Fruit fly (Drosophila melanogaster) whole organism, embryonic: ENCODE results near the gene CG14965.

Experiments
- CG10565 ChIP-seq: fragments of 200-800 bp; sonication (Bioruptor generic); optimal IDR thresholded peaks from 3 replicates; lab custom pipeline; 2016; ENCODE audit warnings: missing biosample characterization, mild to moderate bottlenecking, missing genetic modification characterization
- CG11723 ChIP-seq: fragments of 200-800 bp; sonication (Bioruptor generic); optimal IDR thresholded peaks from 2 replicates; lab custom pipeline; 2017; ENCODE audit warnings: missing biosample characterization, mild to moderate bottlenecking, missing genetic modification characterization
- CG12219 ChIP-seq: fragments of 200-800 bp; sonication (Bioruptor generic); optimal IDR thresholded peaks from 3 replicates; lab custom pipeline; 2018; ENCODE audit warnings: missing biosample characterization, mild to moderate bottlenecking, missing genetic modification characterization
- CG12299 ChIP-seq: fragments of 200-800 bp; sonication (Bioruptor generic); optimal IDR thresholded peaks from 2 replicates; lab custom pipeline; 2018; ENCODE audit warnings: missing biosample characterization, mild to moderate bottlenecking, missing genetic modification characterization
- CG13296 ChIP-seq: fragments of 200-800 bp; sonication (Bioruptor generic); optimal IDR thresholded peaks from 3 replicates; lab custom pipeline; 2018; ENCODE audit warnings: missing biosample characterization, mild to moderate bottlenecking, missing genetic modification characterization
- CG14710 ChIP-seq: fragments of 200-800 bp; sonication (Bioruptor generic); optimal IDR thresholded peaks from 3 replicates; lab custom pipeline; 2019; ENCODE audit warnings: missing biosample characterization, mild to moderate bottlenecking, missing genetic modification characterization, moderate library complexity
- CG1602 ChIP-seq: fragments of 200-800 bp; sonication (Bioruptor generic); optimal IDR thresholded peaks from 3 replicates; lab custom pipeline; 2016; ENCODE audit warnings: missing biosample characterization, missing genetic modification characterization
- CG1603 ChIP-seq: fragments of 200-800 bp; sonication (Bioruptor generic); optimal IDR thresholded peaks from 2 replicates; lab custom pipeline; 2019; ENCODE audit warnings: missing biosample characterization, mild to moderate bottlenecking, missing genetic modification characterization, moderate library complexity
- CG16813 ChIP-seq: fragments of 200-800 bp; sonication (Bioruptor generic); IDR thresholded peaks from 3 replicates; pipeline ENCODE4 v1.3.6; 2022; ENCODE audit warnings: missing biosample characterization, missing genetic modification characterization; ENCODE audit not compliant: partially characterized antibody
- CG17361 ChIP-seq: fragments of 200-800 bp; sonication (Bioruptor generic); IDR thresholded peaks from 3 replicates; pipeline ENCODE4 v1.3.6; 2022; ENCODE audit warnings: missing biosample characterization, missing genetic modification characterization
- CG2116 ChIP-seq: fragments of 200-800 bp; sonication (Bioruptor generic); optimal IDR thresholded peaks from 3 replicates; lab custom pipeline; 2018; ENCODE audit warnings: missing biosample characterization, mild to moderate bottlenecking, missing genetic modification characterization
- CG2875 ChIP-seq: fragments of 200-800 bp; sonication (Bioruptor generic); optimal IDR thresholded peaks from 2 replicates; lab custom pipeline; 2017; ENCODE audit warnings: missing biosample characterization, mild to moderate bottlenecking, missing genetic modification characterization, missing genetic modification reagents
- CG31224 ChIP-seq: fragments of 200-800 bp; sonication (Bioruptor generic); IDR thresholded peaks from 2 replicates; pipeline ENCODE4 v1.3.6; 2022; ENCODE audit warnings: missing biosample characterization, missing genetic modification characterization
- CG31365 ChIP-seq: fragments of 200-800 bp; sonication (Bioruptor generic); optimal IDR thresholded peaks from 2 replicates; lab custom pipeline; 2018; ENCODE audit warnings: missing biosample characterization, mild to moderate bottlenecking, missing genetic modification characterization
- CG31388 ChIP-seq: fragments of 200-800 bp; sonication (Bioruptor generic); optimal IDR thresholded peaks from 2 replicates; lab custom pipeline; 2016; ENCODE audit warnings: missing biosample characterization, missing genetic modification characterization
- CG34224 ChIP-seq: fragments of 200-800 bp; sonication (Bioruptor generic); IDR thresholded peaks from 3 replicates; pipeline ENCODE4 v1.3.6; 2022; ENCODE audit warnings: missing biosample characterization, missing genetic modification characterization; ENCODE audit not compliant: partially characterized antibody
- CG3726 ChIP-seq: fragments of 200-800 bp; sonication (Bioruptor generic); IDR thresholded peaks from 3 replicates; pipeline ENCODE4, ENCODE4 v1.3.6; 2022; ENCODE audit warnings: missing biosample characterization, missing genetic modification characterization
- CG4730 ChIP-seq: fragments of 200-800 bp; sonication (Bioruptor generic); IDR thresholded peaks from 2 replicates; pipeline ENCODE4 v1.3.6; 2022; ENCODE audit warnings: missing biosample characterization, missing genetic modification characterization
- CG4820 ChIP-seq: fragments of 200-800 bp; sonication (Bioruptor generic); optimal IDR thresholded peaks from 3 replicates; lab custom pipeline; 2016; ENCODE audit warnings: missing biosample characterization, missing genetic modification characterization
- D19B ChIP-seq: fragments of 200-800 bp; sonication (Bioruptor generic); optimal IDR thresholded peaks from 2 replicates; lab custom pipeline; 2017; ENCODE audit warnings: missing biosample characterization, mild to moderate bottlenecking, missing genetic modification characterization
- Dip2 ChIP-seq: fragments of 200-800 bp; sonication (Bioruptor generic); IDR thresholded peaks from 2 replicates; pipeline ENCODE4 v1.3.6; 2022; ENCODE audit warnings: missing biosample characterization, missing genetic modification characterization
- Dll ChIP-seq: fragments of 200-800 bp; sonication (Bioruptor generic); IDR thresholded peaks from 4 replicates; pipeline ENCODE4 v1.3.6; 2022; ENCODE audit warnings: missing biosample characterization, missing genetic modification characterization; ENCODE audit not compliant: partially characterized antibody
- Ets97D ChIP-seq: fragments of 200-800 bp; sonication (Bioruptor generic); optimal IDR thresholded peaks from 3 replicates; lab custom pipeline; 2016; ENCODE audit warnings: missing biosample characterization, missing genetic modification characterization
- Gug ChIP-seq: fragments of 200-800 bp; sonication (Bioruptor generic); IDR thresholded peaks from 4 replicates; pipeline ENCODE4 v1.3.6; 2022; ENCODE audit warnings: missing biosample characterization, missing genetic modification characterization
- HLH4C ChIP-seq: fragments of 200-800 bp; sonication (Bioruptor generic); IDR thresholded peaks from 3 replicates; pipeline ENCODE4 v1.3.6; 2022; ENCODE audit warnings: missing biosample characterization, missing genetic modification characterization; ENCODE audit not compliant: partially characterized antibody
- HLHmδ ChIP-seq: fragments of 200-800 bp; sonication (Bioruptor generic); optimal IDR thresholded peaks from 2 replicates; lab custom pipeline; 2018; ENCODE audit warnings: missing biosample characterization, mild to moderate bottlenecking, missing genetic modification characterization, moderate library complexity
- Lim3 ChIP-seq: fragments of 200-800 bp; sonication (Bioruptor generic); IDR thresholded peaks from 2 replicates; pipeline ENCODE4 v1.3.6; 2022; ENCODE audit warnings: missing biosample characterization, missing genetic modification characterization
- Mad ChIP-seq: fragments of 200-800 bp; sonication (Bioruptor generic); optimal IDR thresholded peaks from 2 replicates; lab custom pipeline; 2016; ENCODE audit warnings: missing biosample characterization, missing genetic modification characterization
- Max ChIP-seq: fragments of 200-800 bp; sonication (Bioruptor generic); optimal IDR thresholded peaks from 2 replicates; lab custom pipeline; 2016; ENCODE audit warnings: missing biosample characterization, mild to moderate bottlenecking, missing genetic modification characterization
- NFAT ChIP-seq: fragments of 200-800 bp; sonication (Bioruptor generic); IDR thresholded peaks from 2 replicates; pipeline ENCODE4 v1.3.6; 2022; ENCODE audit warnings: missing biosample characterization, missing genetic modification characterization
- Stat92E ChIP-seq, 3 experiments: fragments of >200 bp in 2 of 3; fragments of 200-800 bp in 1 of 3; sonication (Bioruptor generic) in 1 of 3; optimal IDR thresholded peaks; 2 replicates each; lab custom pipeline; 2017 to 2019; ENCODE audit warnings: missing biosample characterization in 3 of 3, missing genetic modification characterization in 3 of 3, mild to moderate bottlenecking in 1 of 3, moderate library complexity in 1 of 3
- Trl ChIP-seq, 3 experiments: fragments of >200 bp in 2 of 3; fragments of 200-800 bp in 1 of 3; sonication (Bioruptor generic) in 1 of 3; optimal IDR thresholded peaks; 2 replicates in 1 of 3; 3 replicates in 2 of 3; lab custom pipeline; 2016 to 2017; ENCODE audit warnings: missing biosample characterization in 1 of 3, missing genetic modification characterization in 1 of 3
- YL-1 ChIP-seq: fragments of 200-800 bp; sonication (Bioruptor generic); optimal IDR thresholded peaks from 3 replicates; lab custom pipeline; 2017; ENCODE audit warnings: missing biosample characterization, mild to moderate bottlenecking, missing genetic modification characterization
- ac ChIP-seq: fragments of 200-800 bp; sonication (Bioruptor generic); optimal IDR thresholded peaks from 3 replicates; lab custom pipeline; 2017; ENCODE audit warnings: missing biosample characterization, mild to moderate bottlenecking, missing genetic modification characterization
- ap ChIP-seq: fragments of 200-800 bp; sonication (Bioruptor generic); IDR thresholded peaks from 2 replicates; pipeline ENCODE4 v1.3.6; 2022; ENCODE audit warnings: missing biosample characterization, missing genetic modification characterization
- chinmo ChIP-seq: fragments of 200-800 bp; sonication (Bioruptor generic); IDR thresholded peaks from 4 replicates; pipeline ENCODE4 v1.3.6; 2022; ENCODE audit warnings: missing biosample characterization, missing genetic modification characterization; ENCODE audit not compliant: partially characterized antibody
- crp ChIP-seq, 2 experiments: fragments of 200-800 bp; sonication (Bioruptor generic); optimal IDR thresholded peaks; 2 replicates in 1 of 2; 3 replicates in 1 of 2; lab custom pipeline; 2017; ENCODE audit warnings: missing biosample characterization in 2 of 2, missing genetic modification characterization in 2 of 2, mild to moderate bottlenecking in 1 of 2, moderate library complexity in 1 of 2
- dan ChIP-seq: fragments of 200-800 bp; sonication (Bioruptor generic); IDR thresholded peaks from 2 replicates; pipeline ENCODE4 v1.3.6; 2022; ENCODE audit warnings: missing biosample characterization, missing genetic modification characterization
- dimm ChIP-seq: fragments of 200-800 bp; sonication (Bioruptor generic); IDR thresholded peaks from 2 replicates; pipeline ENCODE4 v1.3.6; 2022; ENCODE audit warnings: missing biosample characterization, missing genetic modification characterization
- ewg ChIP-seq: fragments of 200-800 bp; sonication (Bioruptor generic); optimal IDR thresholded peaks from 3 replicates; lab custom pipeline; 2017; ENCODE audit warnings: mild to moderate bottlenecking, missing biosample characterization, missing genetic modification reagents, missing genetic modification characterization
- gsb ChIP-seq: fragments of 200-800 bp; sonication (Bioruptor generic); IDR thresholded peaks from 2 replicates; pipeline ENCODE4 v1.3.6; 2022; ENCODE audit warnings: missing biosample characterization, missing genetic modification characterization
- her ChIP-seq: fragments of 200-800 bp; sonication (Bioruptor generic); optimal IDR thresholded peaks from 2 replicates; lab custom pipeline; 2016; ENCODE audit warnings: missing biosample characterization, missing genetic modification characterization
- otp ChIP-seq: fragments of 200-800 bp; sonication (Bioruptor generic); IDR thresholded peaks from 3 replicates; pipeline ENCODE4, ENCODE4 v1.3.6; 2022; ENCODE audit warnings: missing biosample characterization, missing genetic modification characterization
- ro ChIP-seq: fragments of 200-800 bp; sonication (Bioruptor generic); IDR thresholded peaks from 2 replicates; pipeline ENCODE4 v1.3.6; 2022; ENCODE audit warnings: missing biosample characterization, missing genetic modification characterization
- sim ChIP-seq: fragments of 200-800 bp; sonication (Bioruptor generic); IDR thresholded peaks from 2 replicates; pipeline ENCODE4 v1.3.6; 2022; ENCODE audit warnings: missing biosample characterization, missing genetic modification characterization
- vvl ChIP-seq: fragments of 200-800 bp; sonication (Bioruptor generic); IDR thresholded peaks from 2 replicates; pipeline ENCODE4 v1.3.6; 2022; ENCODE audit warnings: missing biosample characterization, missing genetic modification characterization
- z ChIP-seq: fragments of 200-800 bp; sonication (Bioruptor generic); IDR thresholded peaks from 3 replicates; pipeline ENCODE4 v1.3.6; 2022; ENCODE audit warnings: missing biosample characterization, missing genetic modification characterization

CG14965 gene

dm6 chr3L:3148125-3149059, 43.9 kb downstream of the CG14965 start, which contains the start of the genes Usp5 and BtbVII:
Gene Usp5, minus strand, starts transcription at chr3L:3148358.
Gene BtbVII, plus strand, starts transcription at chr3L:3148646.
- no peak for TF ChIP-seq CG3726
- TF ChIP-seq CG2116 (GFP tag; lab: Kevin White, UChicago): peak; percentile 71
- TF ChIP-seq ac (GFP tag; lab: Kevin White, UChicago): peak; percentile 67
- 0 out of 2 replicates have a peak, but pooled peaks have one; percentile 10 for TF ChIP-seq CG31224 (GFP tag; lab: Robert Waterston, UW)
- TF ChIP-seq her (GFP tag; lab: Kevin White, UChicago): peak; percentile 74
- 0 out of 2 replicates have a peak, but pooled peaks have one; percentile 7 for TF ChIP-seq sim (GFP tag; lab: Robert Waterston, UW)
- peak; percentile 78 for TF ChIP-seq Ets97D (GFP tag; lab: Kevin White, UChicago)
- TF ChIP-seq CG4820 (GFP tag; lab: Kevin White, UChicago): peak; percentile 37
- peak; percentile 100 for TF ChIP-seq Dll (GFP tag; lab: Robert Waterston, UW)
- TF ChIP-seq chinmo (GFP tag; lab: Robert Waterston, UW): peak; percentile 99
- no peak for TF ChIP-seq Trl (optimal IDR thresholded peaks at IDR 0.05; lab: Kevin White, UChicago)
- TF ChIP-seq Trl (GFP tag; optimal IDR thresholded peaks at IDR 0.05; lab: Kevin White, UChicago): peak; percentile 67
- peak; percentile 43 for TF ChIP-seq Max (GFP tag; lab: Kevin White, UChicago)
- no peak for TF ChIP-seq Lim3
- no peak for TF ChIP-seq ap (GFP tag; lab: Robert Waterston, UW)
- TF ChIP-seq CG13296 (GFP tag; lab: Kevin White, UChicago): peak; percentile 39
- TF ChIP-seq CG1603 (tag; lab: Kevin White, UChicago): peak; percentile 83
- TF ChIP-seq CG16813 (GFP tag; lab: Robert Waterston, UW): peak; percentile 95
- peak; percentile 99 for TF ChIP-seq CG34224
- TF ChIP-seq vvl: peak; percentile 71; the same call in 1 of the 2 replicates
- peak; percentile 93 for TF ChIP-seq HLH4C (GFP tag; lab: Robert Waterston, UW)
- peak in 1 of 3 experiments; percentile 13 for TF ChIP-seq Stat92E (GFP tag; optimal IDR thresholded peaks at IDR 0.05; lab: Kevin White, UChicago)
- no peak for TF ChIP-seq YL-1 (GFP tag; lab: Kevin White, UChicago)
- peak; percentile 66 for TF ChIP-seq Mad (GFP tag; lab: Kevin White, UChicago)
- TF ChIP-seq otp (GFP tag; lab: Robert Waterston, UW): 0 out of 3 replicates have a peak, but pooled peaks have one; percentile 15
- TF ChIP-seq CG31388 (GFP tag; lab: Kevin White, UChicago): no peak
- TF ChIP-seq NFAT (GFP tag; lab: Robert Waterston, UW): peak; percentile 67
- no peak for TF ChIP-seq gsb (GFP tag; lab: Robert Waterston, UW)
- no peak for TF ChIP-seq HLHmδ
- TF ChIP-seq CG17361 (GFP tag; lab: Robert Waterston, UW): peak; percentile 30; the same call in 2 of the 3 replicates
- TF ChIP-seq CG12219 (GFP tag; lab: Kevin White, UChicago): peak; percentile 44
- TF ChIP-seq CG11723 (GFP tag; lab: Kevin White, UChicago): no peak
- TF ChIP-seq ro (GFP tag; lab: Robert Waterston, UW): no peak
- TF ChIP-seq CG10565: no peak
- TF ChIP-seq ewg: peak; percentile 46
- peak; percentile 4 for TF ChIP-seq CG12299 (tag; lab: Kevin White, UChicago)
- TF ChIP-seq CG14710 (tag; lab: Kevin White, UChicago): peak; percentile 73
- TF ChIP-seq D19B (GFP tag; lab: Kevin White, UChicago): no peak
- TF ChIP-seq CG2875: no peak
- no peak for TF ChIP-seq z
- no peak for TF ChIP-seq dimm (GFP tag; lab: Robert Waterston, UW)
- TF ChIP-seq CG31365: peak; percentile 38
- peak; percentile 47 for TF ChIP-seq CG1602 (GFP tag; lab: Kevin White, UChicago)
- TF ChIP-seq crp (GFP tag; optimal IDR thresholded peaks at IDR 0.05; lab: Kevin White, UChicago): peak in 1 of 2 experiments; percentile 45
- TF ChIP-seq Dip2 (GFP tag; lab: Robert Waterston, UW): no peak
- peak; percentile 65; the same call in 2 of the 4 replicates for TF ChIP-seq Gug (GFP tag; lab: Robert Waterston, UW)
- no peak for TF ChIP-seq dan (GFP tag; lab: Robert Waterston, UW)
- no peak for TF ChIP-seq CG4730 (GFP tag; lab: Robert Waterston, UW)
